Fruit fly (Drosophila melanogaster) whole organism, embryonic: Measurements from ENCODE around the gene Tango5.

Experiments
- Ada2b ChIP-seq: fragments of 200-800 bp; sonication (Bioruptor generic); IDR thresholded peaks from 2 replicates; pipeline ENCODE4 v1.3.6; 2022; ENCODE audit warnings: missing biosample characterization, missing genetic modification characterization
- B-H1 ChIP-seq: fragments of 200-800 bp; sonication (Bioruptor generic); IDR thresholded peaks from 3 replicates; pipeline ENCODE4 v1.3.6; 2022; ENCODE audit warnings: missing biosample characterization, missing genetic modification characterization
- Blimp-1 ChIP-seq: fragments of 200-800 bp; sonication (Bioruptor generic); optimal IDR thresholded peaks from 3 replicates; lab custom pipeline; 2018; ENCODE audit warnings: missing biosample characterization, missing genetic modification characterization, mild to moderate bottlenecking, moderate library complexity, missing genetic modification reagents
- CG12219 ChIP-seq: fragments of 200-800 bp; sonication (Bioruptor generic); optimal IDR thresholded peaks from 3 replicates; lab custom pipeline; 2018; ENCODE audit warnings: missing biosample characterization, mild to moderate bottlenecking, missing genetic modification characterization
- CG12744 ChIP-seq: fragments of 200-800 bp; sonication (Bioruptor generic); optimal IDR thresholded peaks from 2 replicates; lab custom pipeline; 2016; ENCODE audit warnings: missing biosample characterization, missing genetic modification characterization
- CG13123 ChIP-seq: fragments of 200-800 bp; sonication (Bioruptor generic); optimal IDR thresholded peaks from 2 replicates; lab custom pipeline; 2016; ENCODE audit warnings: missing biosample characterization, missing genetic modification characterization
- CG13287 ChIP-seq: fragments of 200-800 bp; sonication (Bioruptor generic); IDR thresholded peaks from 2 replicates; pipeline ENCODE4 v1.3.6; 2022; ENCODE audit warnings: missing biosample characterization, missing genetic modification characterization; ENCODE audit not compliant: partially characterized antibody
- CG14050 ChIP-seq: fragments of 200-800 bp; sonication (Bioruptor generic); IDR thresholded peaks from 3 replicates; pipeline ENCODE4 v1.3.6; 2022; ENCODE audit warnings: missing biosample characterization, missing genetic modification characterization
- CG15269 ChIP-seq: fragments of 200-800 bp; sonication (Bioruptor generic); optimal IDR thresholded peaks from 2 replicates; lab custom pipeline; 2018; ENCODE audit warnings: missing biosample characterization, mild to moderate bottlenecking, missing genetic modification characterization, moderate library complexity
- CG15514 ChIP-seq: fragments of 200-800 bp; sonication (Bioruptor generic); optimal IDR thresholded peaks from 3 replicates; lab custom pipeline; 2017; ENCODE audit warnings: missing biosample characterization, missing genetic modification characterization, mild to moderate bottlenecking, moderate library complexity, missing genetic modification reagents
- CG2875 ChIP-seq: fragments of 200-800 bp; sonication (Bioruptor generic); optimal IDR thresholded peaks from 2 replicates; lab custom pipeline; 2017; ENCODE audit warnings: missing biosample characterization, mild to moderate bottlenecking, missing genetic modification characterization, missing genetic modification reagents
- CG31365 ChIP-seq: fragments of 200-800 bp; sonication (Bioruptor generic); optimal IDR thresholded peaks from 2 replicates; lab custom pipeline; 2018; ENCODE audit warnings: missing biosample characterization, mild to moderate bottlenecking, missing genetic modification characterization
- CG31441 ChIP-seq: fragments of 200-800 bp; sonication (Bioruptor generic); IDR thresholded peaks from 2 replicates; pipeline ENCODE4 v1.3.6; 2022; ENCODE audit warnings: missing biosample characterization, missing genetic modification characterization
- CG3281 ChIP-seq: fragments of 200-800 bp; sonication (Bioruptor generic); optimal IDR thresholded peaks from 3 replicates; lab custom pipeline; 2017; ENCODE audit warnings: missing biosample characterization, mild to moderate bottlenecking, missing genetic modification characterization
- CG3726 ChIP-seq: fragments of 200-800 bp; sonication (Bioruptor generic); IDR thresholded peaks from 3 replicates; pipeline ENCODE4, ENCODE4 v1.3.6; 2022; ENCODE audit warnings: missing biosample characterization, missing genetic modification characterization
- CG3847 ChIP-seq: fragments of 200-800 bp; sonication (Bioruptor generic); IDR thresholded peaks from 2 replicates; pipeline ENCODE4 v1.3.6; 2022; ENCODE audit warnings: missing biosample characterization, missing genetic modification characterization
- CG4282 ChIP-seq: fragments of 200-800 bp; sonication (Bioruptor generic); optimal IDR thresholded peaks from 2 replicates; lab custom pipeline; 2016; ENCODE audit warnings: missing biosample characterization, missing genetic modification characterization
- CG4854 ChIP-seq: fragments of 200-800 bp; sonication (Bioruptor generic); optimal IDR thresholded peaks from 2 replicates; lab custom pipeline; 2016; ENCODE audit warnings: missing biosample characterization, missing genetic modification characterization, inconsistent platforms
- CG8290 ChIP-seq, 3 experiments: fragments of 200-800 bp; sonication (Bioruptor generic); optimal IDR thresholded peaks; 2 replicates each; lab custom pipeline; 2016 to 2019; ENCODE audit warnings: missing biosample characterization in 3 of 3, missing genetic modification characterization in 3 of 3, mild to moderate bottlenecking in 2 of 3, moderate library complexity in 1 of 3
- CG8924 ChIP-seq: fragments of 200-800 bp; optimal IDR thresholded peaks from 3 replicates; lab custom pipeline; 2019; ENCODE audit warnings: missing biosample characterization, mild to moderate bottlenecking, missing genetic modification characterization, moderate library complexity
- CG9727 ChIP-seq: fragments of 200-800 bp; sonication (Bioruptor generic); optimal IDR thresholded peaks from 3 replicates; lab custom pipeline; 2017; ENCODE audit warnings: missing biosample characterization, mild to moderate bottlenecking, missing genetic modification characterization
- CG9797 ChIP-seq: fragments of 200-800 bp; sonication (Bioruptor generic); optimal IDR thresholded peaks from 3 replicates; lab custom pipeline; 2018; ENCODE audit warnings: missing biosample characterization, mild to moderate bottlenecking, missing genetic modification characterization
- CTCF ChIP-seq: fragments of 200-800 bp; sonication (Bioruptor generic); optimal IDR thresholded peaks from 2 replicates; lab custom pipeline; 2017; ENCODE audit warnings: missing biosample characterization, mild to moderate bottlenecking, missing genetic modification characterization, moderate library complexity
- Dfd ChIP-seq, 2 experiments: fragments of >200 bp; optimal IDR thresholded peaks; 2 replicates each; lab custom pipeline; 2017; ENCODE audit warnings: missing biosample characterization in 2 of 2, missing genetic modification characterization in 2 of 2
- Doc3 ChIP-seq: fragments of 200-800 bp; sonication (Bioruptor generic); IDR thresholded peaks from 3 replicates; pipeline ENCODE4 v1.3.6; 2022; ENCODE audit warnings: missing biosample characterization, missing genetic modification characterization; ENCODE audit not compliant: partially characterized antibody
- Fer1 ChIP-seq: fragments of 200-800 bp; sonication (Bioruptor generic); optimal IDR thresholded peaks from 2 replicates; lab custom pipeline; 2017; ENCODE audit warnings: missing biosample characterization, mild to moderate bottlenecking, missing genetic modification characterization
- HLH54F ChIP-seq: fragments of 200-800 bp; sonication (Bioruptor generic); optimal IDR thresholded peaks from 3 replicates; lab custom pipeline; 2016; ENCODE audit warnings: missing biosample characterization, missing genetic modification characterization
- HLHmδ ChIP-seq: fragments of 200-800 bp; sonication (Bioruptor generic); optimal IDR thresholded peaks from 2 replicates; lab custom pipeline; 2018; ENCODE audit warnings: missing biosample characterization, mild to moderate bottlenecking, missing genetic modification characterization, moderate library complexity
- Meics ChIP-seq: fragments of 200-800 bp; sonication (Bioruptor generic); optimal IDR thresholded peaks from 2 replicates; lab custom pipeline; 2017; ENCODE audit warnings: missing biosample characterization, mild to moderate bottlenecking, missing genetic modification characterization
- Sox100B ChIP-seq: fragments of 200-800 bp; sonication (Bioruptor generic); optimal IDR thresholded peaks from 3 replicates; lab custom pipeline; 2018; ENCODE audit warnings: missing biosample characterization, mild to moderate bottlenecking, missing genetic modification characterization
- Vsx1 ChIP-seq: fragments of 200-800 bp; sonication (Bioruptor generic); optimal IDR thresholded peaks from 2 replicates; lab custom pipeline; 2017; ENCODE audit warnings: missing biosample characterization, mild to moderate bottlenecking, missing genetic modification characterization, missing genetic modification reagents
- abd-A ChIP-seq: fragments of 200-800 bp; sonication (Bioruptor generic); optimal IDR thresholded peaks from 3 replicates; lab custom pipeline; 2019; ENCODE audit warnings: missing biosample characterization, mild to moderate bottlenecking, missing genetic modification characterization, moderate library complexity
- bcd ChIP-seq: fragments of 200-800 bp; sonication (Bioruptor generic); optimal IDR thresholded peaks from 2 replicates; lab custom pipeline; 2017; ENCODE audit warnings: missing biosample characterization, mild to moderate bottlenecking, missing genetic modification characterization
- bowl ChIP-seq: fragments of 200-800 bp; sonication (Bioruptor generic); IDR thresholded peaks from 2 replicates; pipeline ENCODE4 v1.3.6; 2022; ENCODE audit warnings: missing biosample characterization, missing genetic modification characterization
- cas ChIP-seq: fragments of 200-800 bp; sonication (Bioruptor generic); IDR thresholded peaks from 2 replicates; pipeline ENCODE4 v1.3.6; 2022; ENCODE audit warnings: missing biosample characterization, missing genetic modification characterization
- ci ChIP-seq: fragments of 200-800 bp; sonication (Bioruptor generic); IDR thresholded peaks from 3 replicates; pipeline ENCODE4 v1.3.6; 2022; ENCODE audit warnings: missing biosample characterization, missing genetic modification characterization
- cwo ChIP-seq: fragments of 200-800 bp; sonication (Bioruptor generic); optimal IDR thresholded peaks from 3 replicates; lab custom pipeline; 2017; ENCODE audit warnings: missing biosample characterization, missing genetic modification characterization, mild to moderate bottlenecking, moderate library complexity, missing genetic modification reagents
- dimm ChIP-seq: fragments of 200-800 bp; sonication (Bioruptor generic); IDR thresholded peaks from 2 replicates; pipeline ENCODE4 v1.3.6; 2022; ENCODE audit warnings: missing biosample characterization, missing genetic modification characterization
- dm ChIP-seq: fragments of 200-800 bp; sonication (Bioruptor generic); optimal IDR thresholded peaks from 3 replicates; lab custom pipeline; 2016; ENCODE audit warnings: missing biosample characterization, missing genetic modification characterization
- dysf ChIP-seq: fragments of 200-800 bp; sonication (Bioruptor generic); IDR thresholded peaks from 3 replicates; pipeline ENCODE4 v1.3.6; 2022; ENCODE audit warnings: missing biosample characterization, missing genetic modification characterization
- ems ChIP-seq: fragments of 200-800 bp; sonication (Bioruptor generic); optimal IDR thresholded peaks from 3 replicates; lab custom pipeline; 2016; ENCODE audit warnings: missing biosample characterization, missing genetic modification characterization
- fd96Cb ChIP-seq: fragments of 200-800 bp; sonication (Bioruptor generic); optimal IDR thresholded peaks from 2 replicates; lab custom pipeline; 2018; ENCODE audit warnings: missing biosample characterization, mild to moderate bottlenecking, missing genetic modification characterization, moderate library complexity
- grn ChIP-seq: fragments of 200-800 bp; sonication (Bioruptor generic); optimal IDR thresholded peaks from 3 replicates; lab custom pipeline; 2017; ENCODE audit warnings: missing biosample characterization, missing genetic modification characterization
- ken ChIP-seq: fragments of 200-800 bp; sonication (Bioruptor generic); IDR thresholded peaks from 3 replicates; pipeline ENCODE4 v1.3.6; 2022; ENCODE audit warnings: missing biosample characterization, missing genetic modification characterization
- luna ChIP-seq: fragments of 200-800 bp; sonication (Bioruptor generic); optimal IDR thresholded peaks from 2 replicates; lab custom pipeline; 2016; ENCODE audit warnings: missing biosample characterization, missing genetic modification characterization
- mirr ChIP-seq: fragments of 200-800 bp; sonication (Bioruptor generic); optimal IDR thresholded peaks from 3 replicates; lab custom pipeline; 2018; ENCODE audit warnings: missing biosample characterization, mild to moderate bottlenecking, missing genetic modification characterization
- oc ChIP-seq: fragments of 200-800 bp; sonication (Bioruptor generic); optimal IDR thresholded peaks from 2 replicates; lab custom pipeline; 2018; ENCODE audit warnings: missing biosample characterization, mild to moderate bottlenecking, missing genetic modification characterization, moderate library complexity
- org-1 ChIP-seq: fragments of 200-800 bp; sonication (Bioruptor generic); optimal IDR thresholded peaks from 2 replicates; lab custom pipeline; 2017; ENCODE audit warnings: missing biosample characterization, missing genetic modification characterization
- sima ChIP-seq: fragments of 200-800 bp; sonication (Bioruptor generic); optimal IDR thresholded peaks from 2 replicates; lab custom pipeline; 2016; ENCODE audit warnings: missing biosample characterization, missing genetic modification characterization
- so ChIP-seq: fragments of 200-800 bp; sonication (Bioruptor generic); IDR thresholded peaks from 3 replicates; pipeline ENCODE4 v1.3.6; 2022; ENCODE audit warnings: missing biosample characterization, missing genetic modification characterization
- trh ChIP-seq: fragments of 200-800 bp; sonication (Bioruptor generic); optimal IDR thresholded peaks from 2 replicates; lab custom pipeline; 2016; ENCODE audit warnings: missing biosample characterization, missing genetic modification characterization
- usp ChIP-seq: fragments of >200 bp; optimal IDR thresholded peaks from 2 replicates; lab custom pipeline; 2017; ENCODE audit warnings: missing biosample characterization, missing genetic modification characterization

Tango5 gene

dm6 chrX:10717869-10718268 lies 46.3 kb downstream of the Tango5 start (continued):
- TF ChIP-seq CG9727 (GFP tag; lab: Kevin White, UChicago) (no peak), org-1 (GFP tag; lab: Kevin White, UChicago) (peak; percentile 43), CG4854 (GFP tag; lab: Kevin White, UChicago) (no peak), CG12219 (GFP tag; lab: Kevin White, UChicago) (peak; percentile 23), CG31441 (GFP tag; lab: Robert Waterston, UW) (peak; percentile 65), fd96Cb (tag; lab: Kevin White, UChicago) (peak; percentile 46), so (GFP tag; lab: Robert Waterston, UW) (no peak), CG13123 (GFP tag; lab: Kevin White, UChicago) (no peak), mirr (no peak), dimm (no peak), Dfd (GFP tag; optimal IDR thresholded peaks at IDR 0.05; lab: Kevin White, UChicago) (no peak), abd-A (no peak), bcd (GFP tag; lab: Kevin White, UChicago) (no peak), CG2875 (GFP tag; lab: Kevin White, UChicago) (peak; percentile 30), ems (GFP tag; lab: Kevin White, UChicago) (no peak), CG3847 (no peak), Vsx1 (GFP tag; lab: Kevin White, UChicago) (no peak), Meics (peak; percentile 18), luna (GFP tag; lab: Kevin White, UChicago) (no peak), CG15514 (GFP tag; lab: Kevin White, UChicago) (peak; percentile 24), CG3281 (GFP tag; lab: Kevin White, UChicago) (no peak), Blimp-1 (GFP tag; lab: Kevin White, UChicago) (peak; percentile 28), grn (no peak), Doc3 (GFP tag; lab: Robert Waterston, UW) (no peak), oc (tag; lab: Kevin White, UChicago) (no peak), HLHmδ (GFP tag; lab: Kevin White, UChicago) (no peak), CG12744 (no peak), CTCF (GFP tag; lab: Kevin White, UChicago) (no peak), ci (peak; percentile 74; the same call in 2 of the 3 replicates), ken (GFP tag; lab: Robert Waterston, UW) (0 out of 3 replicates have a peak, but pooled peaks have one; percentile 34), usp (GFP tag; lab: Kevin White, UChicago) (no peak), cwo (GFP tag; lab: Kevin White, UChicago) (no peak), CG3726 (GFP tag; lab: Robert Waterston, UW) (no peak), Ada2b (peak; percentile 45), HLH54F (GFP tag; lab: Kevin White, UChicago) (no peak), dm (GFP tag; lab: Kevin White, UChicago) (no peak), trh (GFP tag; lab: Kevin White, UChicago) (no peak), CG14050 (no peak), CG9797 (GFP tag; lab: Kevin White, UChicago) (no peak), Sox100B (GFP tag; lab: Kevin White, UChicago) (peak; percentile 16), bowl (GFP tag; lab: Robert Waterston, UW) (no peak), sima (GFP tag; lab: Kevin White, UChicago) (no peak), CG31365 (tag; lab: Kevin White, UChicago) (no peak), CG15269 (peak; percentile 55), CG4282 (no peak), CG13287 (GFP tag; lab: Robert Waterston, UW) (no peak), cas (no peak), CG8924 (tag; lab: Kevin White, UChicago) (peak; percentile 31), B-H1 (GFP tag; lab: Robert Waterston, UW) (peak; percentile 39; the same call in 1 of the 3 replicates), dysf (GFP tag; lab: Robert Waterston, UW) (peak; percentile 31; the same call in 1 of the 3 replicates), CG8290 (GFP tag; optimal IDR thresholded peaks at IDR 0.05; lab: Kevin White, UChicago) (no peak), CG8290 (tag; optimal IDR thresholded peaks at IDR 0.05; lab: Kevin White, UChicago) (peak in 1 of 2 experiments; percentile 5), Fer1 (GFP tag; lab: Kevin White, UChicago) (peak; percentile 23)
